Fruit fly (Drosophila melanogaster) whole organism, prepupa: Measurements from ENCODE around the gene RecQ4.

Source experiments
- CG10631 ChIP-seq: fragments of 200-800 bp; sonication (Bioruptor generic); optimal IDR thresholded peaks from 2 replicates; lab custom pipeline; 2016; ENCODE audit warnings: missing biosample characterization, missing genetic modification characterization
- CG10669 ChIP-seq: fragments of 200-800 bp; sonication (Bioruptor generic); optimal IDR thresholded peaks from 3 replicates; lab custom pipeline; 2018; ENCODE audit warnings: missing biosample characterization, mild to moderate bottlenecking, missing genetic modification characterization, moderate library complexity
- CG11762 ChIP-seq: fragments of 200-800 bp; sonication (Bioruptor generic); optimal IDR thresholded peaks from 3 replicates; lab custom pipeline; 2016; ENCODE audit warnings: missing biosample characterization, missing genetic modification characterization; ENCODE audit not compliant: insufficient read depth
- CG11902 ChIP-seq: fragments of 200-800 bp; sonication (Bioruptor generic); optimal IDR thresholded peaks from 3 replicates; lab custom pipeline; 2016; ENCODE audit warnings: missing biosample characterization, missing genetic modification characterization
- CG16779 ChIP-seq: fragments of 200-800 bp; sonication (Bioruptor generic); optimal IDR thresholded peaks from 3 replicates; lab custom pipeline; 2017; ENCODE audit warnings: missing biosample characterization, mild to moderate bottlenecking, missing genetic modification characterization
- CG31627 ChIP-seq: fragments of 200-800 bp; sonication (Bioruptor generic); optimal IDR thresholded peaks from 3 replicates; lab custom pipeline; 2016; ENCODE audit warnings: missing biosample characterization, missing genetic modification characterization
- CG32006 ChIP-seq: fragments of 200-800 bp; sonication (Bioruptor generic); optimal IDR thresholded peaks from 3 replicates; lab custom pipeline; 2017; ENCODE audit warnings: missing biosample characterization, mild to moderate bottlenecking, missing genetic modification characterization
- CG3919 ChIP-seq: fragments of 200-800 bp; sonication (Bioruptor generic); optimal IDR thresholded peaks from 3 replicates; lab custom pipeline; 2016; ENCODE audit warnings: missing biosample characterization, missing genetic modification characterization
- CG4318 ChIP-seq: fragments of 200-800 bp; sonication (Bioruptor generic); optimal IDR thresholded peaks from 3 replicates; lab custom pipeline; 2017; ENCODE audit warnings: missing biosample characterization, mild to moderate bottlenecking, missing genetic modification characterization
- CG6276 ChIP-seq: fragments of 200-800 bp; sonication (Bioruptor generic); optimal IDR thresholded peaks from 2 replicates; lab custom pipeline; 2017; ENCODE audit warnings: missing biosample characterization, mild to moderate bottlenecking, missing genetic modification characterization
- CG6792 ChIP-seq: fragments of 200-800 bp; sonication (Bioruptor generic); optimal IDR thresholded peaks from 3 replicates; lab custom pipeline; 2016; ENCODE audit warnings: missing biosample characterization, missing genetic modification characterization
- CG6808 ChIP-seq: fragments of 200-800 bp; sonication (Bioruptor generic); optimal IDR thresholded peaks from 3 replicates; lab custom pipeline; 2017; ENCODE audit warnings: missing biosample characterization, missing genetic modification characterization, mild to moderate bottlenecking, moderate library complexity, missing genetic modification reagents
- CG8119 ChIP-seq: fragments of 200-800 bp; sonication (Bioruptor generic); IDR thresholded peaks from 3 replicates; pipeline ENCODE4 v1.3.6; 2022; ENCODE audit warnings: missing biosample characterization, missing genetic modification characterization
- CG8319 ChIP-seq: fragments of 200-800 bp; sonication (Bioruptor generic); optimal IDR thresholded peaks from 3 replicates; lab custom pipeline; 2016; ENCODE audit warnings: missing biosample characterization, missing genetic modification characterization
- Ets21C ChIP-seq: fragments of 200-800 bp; sonication (Bioruptor generic); optimal IDR thresholded peaks from 3 replicates; lab custom pipeline; 2016; ENCODE audit warnings: missing biosample characterization, missing genetic modification characterization
- Ets96B ChIP-seq: fragments of 200-800 bp; optimal IDR thresholded peaks from 2 replicates; lab custom pipeline; 2019; ENCODE audit warnings: missing biosample characterization, mild to moderate bottlenecking, missing genetic modification characterization, moderate library complexity
- Gug ChIP-seq: fragments of 200-800 bp; sonication (Bioruptor generic); IDR thresholded peaks from 2 replicates; pipeline ENCODE4 v1.3.6; 2022; ENCODE audit warnings: missing biosample characterization, missing genetic modification characterization
- Hr38 ChIP-seq: sonication (Bioruptor generic); optimal IDR thresholded peaks from 2 replicates; lab custom pipeline; 2016; ENCODE audit warnings: missing biosample characterization, missing genetic modification characterization
- Hr4 ChIP-seq: fragments of 200-800 bp; sonication (Bioruptor generic); optimal IDR thresholded peaks from 3 replicates; lab custom pipeline; 2016; ENCODE audit warnings: missing biosample characterization, missing genetic modification characterization
- Lpt ChIP-seq: fragments of 200-800 bp; sonication (Bioruptor generic); optimal IDR thresholded peaks from 3 replicates; lab custom pipeline; 2016; ENCODE audit warnings: missing biosample characterization, missing genetic modification characterization
- Met ChIP-seq: fragments of 200-800 bp; sonication (Bioruptor generic); optimal IDR thresholded peaks from 3 replicates; lab custom pipeline; 2016; ENCODE audit warnings: missing biosample characterization, missing genetic modification characterization
- Sox102F ChIP-seq: fragments of 200-800 bp; sonication (Bioruptor generic); optimal IDR thresholded peaks from 2 replicates; lab custom pipeline; 2016; ENCODE audit warnings: missing biosample characterization, mild to moderate bottlenecking, missing genetic modification characterization
- Sox14 ChIP-seq: fragments of 200-800 bp; sonication (Bioruptor generic); optimal IDR thresholded peaks from 3 replicates; lab custom pipeline; 2016; ENCODE audit warnings: missing biosample characterization, missing genetic modification characterization
- achi ChIP-seq: fragments of 200-800 bp; sonication (Bioruptor generic); optimal IDR thresholded peaks from 3 replicates; lab custom pipeline; 2016; ENCODE audit warnings: missing biosample characterization, missing genetic modification characterization
- acj6 ChIP-seq: fragments of 200-800 bp; sonication (Bioruptor generic); optimal IDR thresholded peaks from 3 replicates; lab custom pipeline; 2016; ENCODE audit warnings: missing biosample characterization, missing genetic modification characterization
- dsx ChIP-seq: fragments of 200-800 bp; optimal IDR thresholded peaks from 3 replicates; lab custom pipeline; 2019; ENCODE audit warnings: missing biosample characterization, mild to moderate bottlenecking, missing genetic modification characterization, moderate library complexity; ENCODE audit not compliant: poor library complexity, severe bottlenecking
- eg ChIP-seq: fragments of 200-800 bp; sonication (Bioruptor generic); IDR thresholded peaks from 3 replicates; pipeline ENCODE4 v1.3.6; 2022; ENCODE audit warnings: missing biosample characterization, missing genetic modification characterization
- esn ChIP-seq: fragments of 200-800 bp; sonication (Bioruptor generic); optimal IDR thresholded peaks from 2 replicates; lab custom pipeline; 2016; ENCODE audit warnings: missing biosample characterization, mild to moderate bottlenecking, missing genetic modification characterization, moderate library complexity
- fd59A ChIP-seq: fragments of 200-800 bp; sonication (Bioruptor generic); optimal IDR thresholded peaks from 2 replicates; lab custom pipeline; 2017; ENCODE audit warnings: missing biosample characterization, mild to moderate bottlenecking, missing genetic modification characterization, missing genetic modification reagents
- fd85E ChIP-seq: fragments of 200-800 bp; sonication (Bioruptor generic); optimal IDR thresholded peaks from 3 replicates; lab custom pipeline; 2016; ENCODE audit warnings: missing biosample characterization, missing genetic modification characterization
- fkh ChIP-seq: fragments of 200-800 bp; sonication (Bioruptor generic); optimal IDR thresholded peaks from 3 replicates; lab custom pipeline; 2017; ENCODE audit warnings: missing biosample characterization, mild to moderate bottlenecking, missing genetic modification characterization, moderate library complexity
- lz ChIP-seq: fragments of 200-800 bp; sonication (Bioruptor generic); optimal IDR thresholded peaks from 3 replicates; lab custom pipeline; 2016; ENCODE audit warnings: missing biosample characterization, missing genetic modification characterization
- net ChIP-seq: fragments of 200-800 bp; sonication (Bioruptor generic); optimal IDR thresholded peaks from 3 replicates; lab custom pipeline; 2016; ENCODE audit warnings: missing biosample characterization, missing genetic modification characterization
- pdm3 ChIP-seq: fragments of 200-800 bp; sonication (Bioruptor generic); optimal IDR thresholded peaks from 3 replicates; lab custom pipeline; 2016; ENCODE audit warnings: missing biosample characterization, missing genetic modification characterization
- salr ChIP-seq, 2 experiments: fragments of 200-800 bp; sonication (Bioruptor generic); optimal IDR thresholded peaks; 3 replicates each; lab custom pipeline; 2016 to 2018; ENCODE audit warnings: missing biosample characterization in 2 of 2, missing genetic modification characterization in 2 of 2, mild to moderate bottlenecking in 1 of 2
- spab ChIP-seq: fragments of 200-800 bp; sonication (Bioruptor generic); optimal IDR thresholded peaks from 2 replicates; lab custom pipeline; 2017; ENCODE audit warnings: missing biosample characterization, mild to moderate bottlenecking, missing genetic modification characterization, missing genetic modification reagents
- ss ChIP-seq, 2 experiments: fragments of 200-800 bp; sonication (Bioruptor generic); optimal IDR thresholded peaks; 2 replicates in 1 of 2; 3 replicates in 1 of 2; lab custom pipeline; 2017 to 2018; ENCODE audit warnings: mild to moderate bottlenecking in 2 of 2, missing biosample characterization in 2 of 2, missing genetic modification characterization in 2 of 2, moderate library complexity in 1 of 2
- svp ChIP-seq: fragments of 200-800 bp; sonication (Bioruptor generic); peaks from one replicate; lab custom pipeline; 2016; ENCODE audit warnings: missing biosample characterization, missing genetic modification characterization
- topi ChIP-seq: fragments of 200-800 bp; sonication (Bioruptor generic); optimal IDR thresholded peaks from 3 replicates; lab custom pipeline; 2016; ENCODE audit warnings: missing biosample characterization, missing genetic modification characterization
- vri ChIP-seq: fragments of 200-800 bp; sonication (Bioruptor generic); optimal IDR thresholded peaks from 3 replicates; lab custom pipeline; 2016; ENCODE audit warnings: missing biosample characterization, mild to moderate bottlenecking, missing genetic modification characterization

Gene RecQ4

dm6 chr3L:8127712-8128210 lies 48.0 kb downstream of the RecQ4 start, which contains the start of the genes Cds and Uba2 (continued):
- TF ChIP-seq Sox102F (GFP tag; lab: Kevin White, UChicago) (peak; percentile 81), Ets21C (GFP tag; lab: Kevin White, UChicago) (peak; percentile 78), acj6 (GFP tag; lab: Kevin White, UChicago) (peak; percentile 92), CG32006 (GFP tag; lab: Kevin White, UChicago) (peak; percentile 90), CG16779 (peak; percentile 77), eg (GFP tag; lab: Robert Waterston, UW) (peak; percentile 92), CG11902 (peak; percentile 79), svp (GFP tag; lab: Kevin White, UChicago) (peak; percentile 96), Hr4 (peak; percentile 90), Gug (GFP tag; lab: Robert Waterston, UW) (peak; percentile 85), CG10669 (no peak), Hr38 (GFP tag; lab: Kevin White, UChicago) (no peak), CG8319 (peak; percentile 82), pdm3 (GFP tag; lab: Kevin White, UChicago) (no peak), CG6808 (GFP tag; lab: Kevin White, UChicago) (no peak), lz (GFP tag; lab: Kevin White, UChicago) (peak; percentile 87), Lpt (peak; percentile 79), CG11762 (GFP tag; lab: Kevin White, UChicago) (peak; percentile 81), dsx (GFP tag; lab: Kevin White, UChicago) (peak; percentile 71), CG31627 (peak; percentile 83), spab (no peak), Ets96B (tag; lab: Kevin White, UChicago) (peak; percentile 82), esn (GFP tag; lab: Kevin White, UChicago) (peak; percentile 88), topi (peak; percentile 78), Met (no peak)

- no peak for TF ChIP-seq CG3919 (GFP tag; lab: Kevin White, UChicago)
- peak; percentile 49 for TF ChIP-seq esn (GFP tag; lab: Kevin White, UChicago)
- no peak for TF ChIP-seq fd85E (GFP tag; lab: Kevin White, UChicago)
- no peak for TF ChIP-seq CG8119 (GFP tag; lab: Robert Waterston, UW)
- TF ChIP-seq Gug (GFP tag; lab: Robert Waterston, UW): no peak
- TF ChIP-seq pdm3 (GFP tag; lab: Kevin White, UChicago): no peak
- TF ChIP-seq svp (GFP tag; lab: Kevin White, UChicago): no peak
- no peak for TF ChIP-seq Ets21C (GFP tag; lab: Kevin White, UChicago)
- no peak for TF ChIP-seq CG6276 (GFP tag; lab: Kevin White, UChicago)
- TF ChIP-seq CG10631 (GFP tag; lab: Kevin White, UChicago): no peak
- no peak for TF ChIP-seq net
- no peak for TF ChIP-seq ss (GFP tag; optimal IDR thresholded peaks at IDR 0.05; lab: Kevin White, UChicago)
- TF ChIP-seq Met: no peak
- no peak for TF ChIP-seq CG16779
- TF ChIP-seq salr (GFP tag; optimal IDR thresholded peaks at IDR 0.05; lab: Kevin White, UChicago): no peak
- peak; percentile 37 for TF ChIP-seq fkh (GFP tag; lab: Kevin White, UChicago)
- TF ChIP-seq Sox14 (GFP tag; lab: Kevin White, UChicago): no peak
- peak; percentile 24 for TF ChIP-seq vri
- TF ChIP-seq fd59A: no peak
- no peak for TF ChIP-seq achi (GFP tag; lab: Kevin White, UChicago)
- no peak for TF ChIP-seq Sox102F (GFP tag; lab: Kevin White, UChicago)
- TF ChIP-seq lz (GFP tag; lab: Kevin White, UChicago): no peak
- TF ChIP-seq CG6792: no peak
- no peak for TF ChIP-seq CG4318
- TF ChIP-seq Ets96B (tag; lab: Kevin White, UChicago): no peak
Measured at dm6 chr3L:8124481-8125359, 51.1 kb downstream of the RecQ4 start, which contains the start of the genes CG7550 and mRpL36. CG7550 (minus strand) TSS chr3L:8124531. mRpL36 (minus strand) TSS chr3L:8125132.
